Worm (Caenorhabditis elegans): ENCODE measurements around the gene fbxa-176.

The fbxa-176 gene

DNA sequence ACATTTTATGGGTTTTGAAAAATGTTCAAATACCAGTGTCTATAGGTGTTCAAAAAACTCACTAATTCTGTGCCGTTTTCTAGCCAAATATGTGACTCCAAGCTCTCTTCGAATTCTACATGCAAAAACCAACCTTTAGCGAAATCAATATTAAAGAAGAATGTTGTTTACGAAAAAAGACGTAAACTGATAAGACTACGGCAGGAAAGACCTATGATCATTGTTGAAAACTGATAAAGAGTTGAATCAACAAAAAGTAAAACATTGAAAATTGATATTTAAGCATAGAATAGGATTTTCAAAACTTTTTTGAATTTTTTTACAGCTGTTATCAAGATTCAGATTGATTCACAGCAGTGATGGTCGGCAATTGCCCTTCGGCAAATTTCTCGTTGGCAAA is 49.3 kb downstream of the fbxa-176 start, which contains the start of gene Y6G8.2 (continued):
- TF ChIP-seq pqm-1 (tag; optimal IDR thresholded peaks at IDR 0.05) (peak; percentile 78), fos-1 (tag; optimal IDR thresholded peaks at IDR 0.05) (no peak), lin-39 (tag; optimal IDR thresholded peaks at IDR 0.05) (no peak), duxl-1 (tag; optimal IDR thresholded peaks at IDR 0.05; ENCODE audit: poor library complexity) (peak; percentile 5)

All from whole organism, L4 larva.